Worm (Caenorhabditis elegans) whole organism, L3 larva: Measurements from ENCODE around the gene lips-6.

Experiments
- R02D3.7 ChIP-seq: fragments of 150-350 bp; optimal IDR thresholded peaks from 2 replicates; lab custom pipeline; 2014; ENCODE audit warnings: missing biosample characterization, missing genetic modification characterization
- aly-2 ChIP-seq: fragments of 150-350 bp; optimal IDR thresholded peaks from 2 replicates; lab custom pipeline; 2014; ENCODE audit warnings: missing biosample characterization, missing genetic modification characterization
- ceh-82 ChIP-seq: fragments of 150-350 bp; optimal IDR thresholded peaks from 2 replicates; lab custom pipeline; 2014; ENCODE audit warnings: missing biosample characterization, missing genetic modification characterization
- ceh-9 ChIP-seq: sonication (generic microtip); optimal IDR thresholded peaks from 2 replicates; lab custom pipeline; 2018; ENCODE audit warnings: missing biosample characterization, missing genetic modification characterization
- fkh-10 ChIP-seq: sonication (generic microtip); optimal IDR thresholded peaks from 2 replicates; lab custom pipeline; 2017; ENCODE audit warnings: missing biosample characterization, missing genetic modification reagents, missing genetic modification characterization
- nfya-1 ChIP-seq: sonication (generic microtip); optimal IDR thresholded peaks from 2 replicates; lab custom pipeline; 2017; ENCODE audit warnings: missing genetic modification characterization, mild to moderate bottlenecking, missing compliant biosample characterization, antibody characterized with exemption, moderate library complexity; ENCODE audit not compliant: insufficient read depth
- nhr-25 ChIP-seq: sonication (generic microtip); optimal IDR thresholded peaks from 2 replicates; lab custom pipeline; 2017; ENCODE audit warnings: missing biosample characterization, missing genetic modification characterization
- nhr-77 ChIP-seq: fragments of 150-350 bp; optimal IDR thresholded peaks from 2 replicates; lab custom pipeline; 2014; ENCODE audit warnings: missing biosample characterization, missing genetic modification characterization
- pqm-1 ChIP-seq: fragments of 150-350 bp; optimal IDR thresholded peaks from 2 replicates; lab custom pipeline; 2017; ENCODE audit warnings: missing biosample characterization, missing genetic modification characterization, inconsistent platforms
- snpc-4 ChIP-seq: fragments of 150-350 bp; optimal IDR thresholded peaks from 2 replicates; lab custom pipeline; 2014; ENCODE audit warnings: missing biosample characterization, missing genetic modification characterization
- unc-62 ChIP-seq: fragments of 150-350 bp; sonication (generic microtip); optimal IDR thresholded peaks from 4 replicates; lab custom pipeline; 2014; ENCODE audit warnings: missing biosample characterization, missing genetic modification reagents, missing genetic modification characterization

- no peak for TF ChIP-seq nfya-1 (tag; lab: Kevin White, UChicago)
- no peak for TF ChIP-seq nhr-77 (tag; lab: Kevin White, UChicago)
- no peak for TF ChIP-seq snpc-4 (tag; lab: Kevin White, UChicago)
- TF ChIP-seq aly-2 (tag; lab: Kevin White, UChicago), result no peak
- TF ChIP-seq R02D3.7, result no peak
- no peak for TF ChIP-seq nhr-25 (tag; lab: Kevin White, UChicago)
- no peak for TF ChIP-seq pqm-1 (tag; lab: Kevin White, UChicago)
- no peak for TF ChIP-seq ceh-82 (tag; lab: Kevin White, UChicago)
- TF ChIP-seq fkh-10 (GFP tag; lab: Kevin White, UChicago), result no peak
- no peak for TF ChIP-seq ceh-9 (tag; lab: Kevin White, UChicago)
- no peak for TF ChIP-seq unc-62 (GFP tag; lab: Kevin White, UChicago)
Measured at ce11 chrIV:12005090-12005770, 10.3 kb downstream of the lips-6 start.
